Fruit fly (Drosophila melanogaster): ENCODE results near the gene CG45095.

Gene CG45095

dm6 chr3R:25102253-25102652, at the start of gene CG45095:
CG45095 (plus strand) TSS chr3R:25102553.
- no peak for TF ChIP-seq psq (optimal IDR thresholded peaks at IDR 0.05)
- TF ChIP-seq Sin3A (optimal IDR thresholded peaks at IDR 0.05), result no peak
- no peak for TF ChIP-seq ttk (optimal IDR thresholded peaks at IDR 0.05)
- TF ChIP-seq insv (optimal IDR thresholded peaks at IDR 0.05), result no peak
- TF ChIP-seq h (optimal IDR thresholded peaks at IDR 0.05), result no peak

- no peak for TF ChIP-seq Sin3A (optimal IDR thresholded peaks at IDR 0.05)
- no peak for TF ChIP-seq h (optimal IDR thresholded peaks at IDR 0.05)
These were observed 47.7 kb upstream of the CG45095 start, which contains the start of gene CG31109 for dm6 chr3R:25054451-25055188. CG31109 (minus strand) TSS chr3R:25054653.

dm6 chr3R:25056016-25056415, 46.3 kb upstream of the CG45095 start, which contains the start of the genes CG31111 and stac:
CG31111 (minus strand) TSS chr3R:25056177.
stac (plus strand) TSS chr3R:25056286.
- TF ChIP-seq Sin3A (optimal IDR thresholded peaks at IDR 0.05) (no peak), insv (optimal IDR thresholded peaks at IDR 0.05) (no peak), Myc (optimal IDR thresholded peaks at IDR 0.05) (no peak), ttk (optimal IDR thresholded peaks at IDR 0.05) (no peak), psq (optimal IDR thresholded peaks at IDR 0.05) (no peak), h (optimal IDR thresholded peaks at IDR 0.05) (no peak)

dm6 chr3R:25056488-25057157, 45.7 kb upstream of the CG45095 start:
- TF ChIP-seq Myc (optimal IDR thresholded peaks at IDR 0.05) (no peak), insv (optimal IDR thresholded peaks at IDR 0.05) (no peak), ttk (optimal IDR thresholded peaks at IDR 0.05) (no peak), psq (optimal IDR thresholded peaks at IDR 0.05) (no peak), Sin3A (optimal IDR thresholded peaks at IDR 0.05) (no peak), h (optimal IDR thresholded peaks at IDR 0.05) (no peak)

- TF ChIP-seq insv (optimal IDR thresholded peaks at IDR 0.05) (no peak), ttk (optimal IDR thresholded peaks at IDR 0.05) (no peak), psq (optimal IDR thresholded peaks at IDR 0.05) (no peak), Myc (optimal IDR thresholded peaks at IDR 0.05) (no peak), Sin3A (optimal IDR thresholded peaks at IDR 0.05) (no peak), h (optimal IDR thresholded peaks at IDR 0.05) (no peak)
These were observed 41.9 kb upstream of the CG45095 start for dm6 chr3R:25060462-25060861.

dm6 chr3R:25064907-25065841, 37.2 kb upstream of the CG45095 start, which contains the start of the genes veli and PQBP1:
veli (minus strand) TSS chr3R:25065591.
PQBP1 (plus strand) TSS chr3R:25065791.
- TF ChIP-seq Sin3A (optimal IDR thresholded peaks at IDR 0.05) (no peak), psq (optimal IDR thresholded peaks at IDR 0.05) (no peak), h (optimal IDR thresholded peaks at IDR 0.05) (no peak), Myc (optimal IDR thresholded peaks at IDR 0.05) (no peak), insv (optimal IDR thresholded peaks at IDR 0.05) (no peak)

dm6 chr3R:25066856-25067255, 35.5 kb upstream of the CG45095 start:
- TF ChIP-seq Myc (optimal IDR thresholded peaks at IDR 0.05) (no peak), Sin3A (optimal IDR thresholded peaks at IDR 0.05) (no peak), h (optimal IDR thresholded peaks at IDR 0.05) (no peak), psq (optimal IDR thresholded peaks at IDR 0.05) (no peak), ttk (optimal IDR thresholded peaks at IDR 0.05) (no peak), insv (optimal IDR thresholded peaks at IDR 0.05) (no peak)

dm6 chr3R:25069569-25069968, 32.8 kb upstream of the CG45095 start, which contains the start of the genes Stt3B and CG11839:
Stt3B (minus strand) TSS chr3R:25069637.
CG11839 (plus strand) TSS chr3R:25069927.
- TF ChIP-seq ttk (optimal IDR thresholded peaks at IDR 0.05) (no peak), psq (optimal IDR thresholded peaks at IDR 0.05) (no peak), Myc (optimal IDR thresholded peaks at IDR 0.05) (no peak), h (optimal IDR thresholded peaks at IDR 0.05) (no peak), insv (optimal IDR thresholded peaks at IDR 0.05) (no peak), Sin3A (optimal IDR thresholded peaks at IDR 0.05) (no peak)

dm6 chr3R:25070871-25071270, 31.5 kb upstream of the CG45095 start, which contains the start of gene CG11836:
CG11836 (plus strand) TSS chr3R:25071126.
- TF ChIP-seq ttk (optimal IDR thresholded peaks at IDR 0.05) (no peak), insv (optimal IDR thresholded peaks at IDR 0.05) (no peak), h (optimal IDR thresholded peaks at IDR 0.05) (no peak), Sin3A (optimal IDR thresholded peaks at IDR 0.05) (no peak), Myc (optimal IDR thresholded peaks at IDR 0.05) (no peak), psq (optimal IDR thresholded peaks at IDR 0.05) (no peak)

dm6 chr3R:25074558-25074964, 27.8 kb upstream of the CG45095 start, which contains the start of the genes shams and CG11920:
shams (minus strand) TSS chr3R:25074607.
CG11920 (plus strand) TSS chr3R:25074877.
- TF ChIP-seq insv (optimal IDR thresholded peaks at IDR 0.05), result no peak

- TF ChIP-seq h (optimal IDR thresholded peaks at IDR 0.05), result no peak
- no peak for TF ChIP-seq ttk (optimal IDR thresholded peaks at IDR 0.05)
- TF ChIP-seq insv (optimal IDR thresholded peaks at IDR 0.05), result no peak
- TF ChIP-seq Sin3A (optimal IDR thresholded peaks at IDR 0.05), result no peak
- TF ChIP-seq Myc (optimal IDR thresholded peaks at IDR 0.05), result no peak
- TF ChIP-seq psq (optimal IDR thresholded peaks at IDR 0.05), result no peak
These were observed 25.0 kb upstream of the CG45095 start for dm6 chr3R:25077280-25077820.

All from Kc167 (cell line).